Fruit fly (Drosophila melanogaster) whole organism, pupa: ENCODE measurements around the gene CG17110.

Experiments used
- CG10348 ChIP-seq: fragments of 200-800 bp; sonication (Bioruptor generic); IDR thresholded peaks from 2 replicates; pipeline ENCODE4 v1.3.6; 2022; ENCODE audit warnings: missing biosample characterization, missing genetic modification characterization
- CG12605 ChIP-seq: fragments of 200-800 bp; sonication (Bioruptor generic); IDR thresholded peaks from 2 replicates; pipeline ENCODE4 v1.3.6; 2022; ENCODE audit warnings: missing biosample characterization, missing genetic modification characterization
- CG13204 ChIP-seq: fragments of 200-800 bp; sonication (Bioruptor generic); optimal IDR thresholded peaks from 2 replicates; lab custom pipeline; 2018; ENCODE audit warnings: missing biosample characterization, mild to moderate bottlenecking, missing genetic modification characterization, moderate library complexity
- CG14655 ChIP-seq: fragments of 200-800 bp; sonication (Bioruptor generic); optimal IDR thresholded peaks from 3 replicates; lab custom pipeline; 2017; ENCODE audit warnings: mild to moderate bottlenecking, missing biosample characterization, missing genetic modification reagents, missing genetic modification characterization
- CG15710 ChIP-seq: fragments of 200-800 bp; sonication (Bioruptor generic); optimal IDR thresholded peaks from 2 replicates; lab custom pipeline; 2018; ENCODE audit warnings: missing biosample characterization, mild to moderate bottlenecking, missing genetic modification characterization, moderate library complexity
- CG17806 ChIP-seq: fragments of 200-800 bp; sonication (Bioruptor generic); optimal IDR thresholded peaks from 2 replicates; lab custom pipeline; 2018; ENCODE audit warnings: missing biosample characterization, mild to moderate bottlenecking, missing genetic modification characterization, moderate library complexity
- CG32121 ChIP-seq: fragments of 200-800 bp; sonication (Bioruptor generic); IDR thresholded peaks from 2 replicates; pipeline ENCODE4 v1.3.6; 2022; ENCODE audit warnings: missing biosample characterization, missing genetic modification characterization
- CG34367 ChIP-seq: fragments of 200-800 bp; sonication (Bioruptor generic); optimal IDR thresholded peaks from 2 replicates; lab custom pipeline; 2018; ENCODE audit warnings: missing biosample characterization, mild to moderate bottlenecking, missing genetic modification characterization
- CG4496 ChIP-seq: fragments of 200-800 bp; sonication (Bioruptor generic); IDR thresholded peaks from 3 replicates; pipeline ENCODE4 v1.3.6; 2022; ENCODE audit warnings: missing biosample characterization, missing genetic modification characterization
- CG8159 ChIP-seq: fragments of 200-800 bp; sonication (Bioruptor generic); optimal IDR thresholded peaks from 3 replicates; lab custom pipeline; 2018; ENCODE audit warnings: missing biosample characterization, mild to moderate bottlenecking, missing genetic modification characterization, moderate library complexity
- CG8301 ChIP-seq: fragments of 200-800 bp; sonication (Bioruptor generic); optimal IDR thresholded peaks from 2 replicates; lab custom pipeline; 2018; ENCODE audit warnings: missing biosample characterization, mild to moderate bottlenecking, missing genetic modification characterization
- CG9948 ChIP-seq: fragments of 200-800 bp; sonication (Bioruptor generic); optimal IDR thresholded peaks from 2 replicates; lab custom pipeline; 2018; ENCODE audit warnings: missing biosample characterization, mild to moderate bottlenecking, missing genetic modification characterization, moderate library complexity
- D1 ChIP-seq: fragments of 200-800 bp; sonication (Bioruptor generic); optimal IDR thresholded peaks from 2 replicates; lab custom pipeline; 2018; ENCODE audit warnings: missing biosample characterization, mild to moderate bottlenecking, missing genetic modification characterization, moderate library complexity
- EcR ChIP-seq: fragments of 200-800 bp; sonication (Bioruptor generic); optimal IDR thresholded peaks from 3 replicates; lab custom pipeline; 2019; ENCODE audit warnings: missing biosample characterization, missing genetic modification characterization, mild to moderate bottlenecking, moderate library complexity, missing genetic modification reagents
- Ets98B ChIP-seq: fragments of 200-800 bp; sonication (Bioruptor generic); IDR thresholded peaks from 2 replicates; pipeline ENCODE4 v1.3.6; 2022; ENCODE audit warnings: missing biosample characterization, missing genetic modification characterization
- Pif1A ChIP-seq: fragments of 200-800 bp; sonication (Bioruptor generic); optimal IDR thresholded peaks from 3 replicates; lab custom pipeline; 2016; ENCODE audit warnings: missing biosample characterization, missing genetic modification characterization
- Pif1B ChIP-seq: fragments of 200-800 bp; sonication (Bioruptor generic); optimal IDR thresholded peaks from 3 replicates; lab custom pipeline; 2016; ENCODE audit warnings: missing biosample characterization, missing genetic modification characterization
- Snoo ChIP-seq: fragments of 200-800 bp; sonication (Bioruptor generic); optimal IDR thresholded peaks from 3 replicates; lab custom pipeline; 2017; ENCODE audit warnings: missing biosample characterization, mild to moderate bottlenecking, missing genetic modification characterization, inconsistent platforms
- fd96Ca ChIP-seq: fragments of 200-800 bp; sonication (Bioruptor generic); IDR thresholded peaks from 3 replicates; pipeline ENCODE4 v1.3.6; 2022; ENCODE audit warnings: missing biosample characterization, missing genetic modification characterization
- gl ChIP-seq: fragments of 200-800 bp; sonication (Bioruptor generic); optimal IDR thresholded peaks from 2 replicates; lab custom pipeline; 2018; ENCODE audit warnings: missing biosample characterization, mild to moderate bottlenecking, missing genetic modification characterization
- rn ChIP-seq: fragments of 200-800 bp; sonication (Bioruptor generic); IDR thresholded peaks from 2 replicates; pipeline ENCODE4 v1.3.6; 2022; ENCODE audit warnings: missing biosample characterization, missing genetic modification characterization

The CG17110 gene

DNA sequence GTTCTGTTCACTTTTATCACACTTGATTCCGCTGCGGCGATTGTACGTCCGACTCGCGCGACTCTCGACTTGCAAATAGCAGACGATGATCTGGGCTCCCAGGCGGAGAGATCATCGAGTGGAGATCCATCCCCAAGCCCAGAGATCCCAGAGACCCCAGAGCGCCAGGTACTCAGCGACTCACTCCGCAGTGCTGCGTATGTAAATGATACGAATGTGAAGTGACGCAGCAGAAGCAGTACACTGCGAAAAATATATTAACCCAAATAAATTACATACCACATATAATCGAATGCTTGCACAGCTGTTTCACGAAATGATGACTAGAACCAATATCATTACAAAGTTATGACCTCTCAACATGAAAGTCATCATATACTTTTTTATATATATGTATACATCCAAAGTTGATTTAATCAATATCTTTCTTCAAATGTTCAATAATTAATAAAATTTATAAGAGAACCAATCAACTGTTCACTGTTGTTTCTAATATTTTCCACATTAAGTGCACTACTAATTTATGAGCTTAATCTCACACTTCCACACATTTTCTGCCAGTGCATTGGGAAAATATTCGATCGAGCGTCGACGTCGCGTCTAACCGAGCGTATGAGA is 24.2 kb upstream of the CG17110 start, which contains the start of gene CG17111:
CG17111 (minus strand) TSS at position 51 of the 618 bp plus-strand sequence.
- no peak for TF ChIP-seq Snoo
- TF ChIP-seq CG8301 (tag; lab: Kevin White, UChicago), result no peak
- TF ChIP-seq CG10348 (GFP tag; lab: Robert Waterston, UW), result no peak

DNA sequence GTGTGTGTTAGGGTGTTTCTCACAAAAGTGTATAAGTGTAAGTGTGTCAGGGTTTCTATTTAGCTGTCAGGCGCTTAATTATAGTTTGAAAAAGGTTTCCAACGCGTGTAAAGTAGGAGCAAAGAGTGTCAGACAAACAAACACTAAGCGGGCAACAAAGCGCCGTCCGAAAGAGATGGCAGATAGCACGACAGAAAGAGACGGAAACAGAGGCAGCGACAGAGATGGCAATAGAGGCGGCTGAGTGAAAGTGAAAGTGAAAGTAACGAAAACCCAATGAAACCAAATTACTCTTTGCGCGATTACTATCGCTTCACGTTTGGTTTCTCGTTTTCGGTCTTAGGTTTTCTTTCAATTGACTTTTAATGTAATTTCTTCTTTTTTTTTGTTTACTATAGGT is 17.0 kb upstream of the CG17110 start:
- TF ChIP-seq Ets98B, result no peak

DNA sequence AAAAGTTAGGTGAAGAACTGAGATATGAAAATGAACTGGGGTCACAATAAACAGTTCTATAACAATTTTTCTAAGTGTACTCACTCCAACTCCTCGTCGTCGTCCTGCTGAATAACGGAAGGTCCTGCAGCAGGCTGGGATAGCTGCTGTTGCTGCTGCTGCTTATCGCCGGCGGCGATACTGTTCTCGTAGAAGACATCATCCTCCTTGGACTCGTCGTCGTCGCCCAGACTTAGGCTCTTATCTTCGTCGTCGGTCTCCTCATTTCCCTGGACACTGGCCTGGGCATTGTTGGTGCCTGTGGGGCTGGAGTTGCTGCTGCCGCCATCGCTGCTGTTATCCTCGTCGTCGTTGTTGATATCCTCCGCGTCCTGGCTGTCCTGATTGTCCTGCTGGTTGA is 10.3 kb upstream of the CG17110 start:
- TF ChIP-seq CG4496 (GFP tag; lab: Robert Waterston, UW), result no peak
- no peak for TF ChIP-seq gl (tag; lab: Kevin White, UChicago)
- no peak for TF ChIP-seq Snoo
- no peak for TF ChIP-seq CG13204 (GFP tag; lab: Kevin White, UChicago)
- no peak for TF ChIP-seq CG17806 (tag; lab: Kevin White, UChicago)
- no peak for TF ChIP-seq CG9948
- TF ChIP-seq CG34367 (tag; lab: Kevin White, UChicago), result no peak
- TF ChIP-seq CG32121 (GFP tag; lab: Robert Waterston, UW), result no peak
- TF ChIP-seq Ets98B, result no peak
- no peak for TF ChIP-seq CG8159 (tag; lab: Kevin White, UChicago)
- no peak for TF ChIP-seq Pif1A (GFP tag; lab: Kevin White, UChicago)
- no peak for TF ChIP-seq fd96Ca (GFP tag; lab: Robert Waterston, UW)
- no peak for TF ChIP-seq rn (GFP tag; lab: Robert Waterston, UW)
- no peak for TF ChIP-seq CG14655 (GFP tag; lab: Kevin White, UChicago)
- no peak for TF ChIP-seq EcR (GFP tag; lab: Kevin White, UChicago)
- no peak for TF ChIP-seq D1 (tag; lab: Kevin White, UChicago)

DNA sequence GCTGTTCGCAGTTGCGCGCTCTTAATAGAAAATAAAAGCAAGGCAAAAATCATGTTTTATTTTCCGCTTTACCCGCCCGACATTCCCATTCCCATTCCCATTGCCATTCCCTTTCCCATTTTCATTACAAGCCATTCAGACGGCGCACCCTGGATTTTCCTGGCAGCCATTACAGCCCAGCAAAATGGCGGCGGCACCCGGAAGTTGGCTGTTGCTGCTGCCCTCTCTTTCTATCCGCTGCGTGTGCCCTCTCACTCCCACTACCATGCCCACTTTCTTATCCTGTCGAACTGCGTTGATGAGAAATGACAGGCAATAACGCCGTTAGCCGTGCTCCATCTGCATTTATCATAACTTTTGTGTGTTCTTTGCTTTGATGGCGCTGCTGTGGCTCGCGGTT is 3.3 kb upstream of the CG17110 start:
- TF ChIP-seq CG8301 (tag; lab: Kevin White, UChicago) (no peak), CG12605 (GFP tag; lab: Robert Waterston, UW) (no peak), rn (GFP tag; lab: Robert Waterston, UW) (no peak), D1 (tag; lab: Kevin White, UChicago) (no peak), CG10348 (GFP tag; lab: Robert Waterston, UW) (no peak), gl (tag; lab: Kevin White, UChicago) (no peak)

DNA sequence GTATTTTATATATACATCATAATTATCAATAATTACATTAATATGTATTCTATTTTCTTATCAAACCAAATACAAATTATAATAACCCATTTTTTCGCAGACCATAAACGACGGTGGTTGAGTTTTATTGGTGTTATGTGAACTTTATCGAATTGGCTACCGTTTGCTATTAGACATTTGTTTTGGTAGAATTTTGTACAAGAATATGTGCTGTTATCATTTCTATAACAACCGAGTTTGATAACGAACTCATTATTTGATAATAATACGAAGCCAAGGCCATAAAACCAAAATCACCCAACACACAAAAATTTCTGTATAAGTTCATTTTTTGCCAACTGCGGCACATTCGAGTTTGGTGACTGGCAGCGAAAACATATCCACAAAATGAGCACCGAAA is 3.8 kb downstream of the CG17110 start, which contains the start of gene CG17109:
CG17109 (plus strand) TSS at position 345 of the 400 bp plus-strand sequence.
- TF ChIP-seq D1 (tag; lab: Kevin White, UChicago) (no peak), CG8159 (tag; lab: Kevin White, UChicago) (no peak), CG4496 (GFP tag; lab: Robert Waterston, UW) (no peak), CG9948 (no peak), fd96Ca (GFP tag; lab: Robert Waterston, UW) (no peak), EcR (GFP tag; lab: Kevin White, UChicago) (no peak), CG17806 (tag; lab: Kevin White, UChicago) (no peak), CG32121 (GFP tag; lab: Robert Waterston, UW) (no peak), Ets98B (no peak), Snoo (no peak), CG8301 (tag; lab: Kevin White, UChicago) (no peak), rn (GFP tag; lab: Robert Waterston, UW) (no peak), CG12605 (GFP tag; lab: Robert Waterston, UW) (no peak), CG15710 (tag; lab: Kevin White, UChicago) (no peak), Pif1A (GFP tag; lab: Kevin White, UChicago) (no peak), gl (tag; lab: Kevin White, UChicago) (no peak)

DNA sequence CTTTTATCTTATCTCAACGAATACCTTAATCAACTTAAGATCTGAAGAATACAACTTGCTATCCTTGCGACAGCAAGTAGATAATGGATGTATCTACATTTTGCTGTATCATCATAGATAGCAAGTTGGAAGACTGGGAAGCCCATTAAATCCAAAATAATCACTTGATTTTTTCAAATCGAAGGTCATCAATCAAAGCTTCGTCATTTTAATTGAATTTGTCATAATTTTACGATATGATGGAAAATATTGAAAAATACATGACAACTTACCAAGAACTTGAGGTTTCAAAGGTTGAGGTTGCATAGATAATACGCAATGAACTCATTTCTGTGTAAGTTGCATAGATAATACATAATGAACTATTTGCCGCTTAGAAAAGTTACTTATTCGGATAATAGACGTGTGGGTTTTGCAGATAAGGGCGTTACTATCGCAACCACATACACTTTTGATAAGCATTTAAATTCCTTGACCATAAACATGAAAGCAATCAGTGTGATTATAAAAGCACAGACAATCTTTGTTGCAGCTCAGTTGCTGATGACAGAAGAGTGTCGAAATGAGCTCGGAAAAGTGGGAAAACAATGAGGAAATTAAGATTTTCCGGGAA is 5.8 kb downstream of the CG17110 start, which contains the start of gene CG6733:
CG6733 (plus strand) TSS at position 532 of the 613 bp plus-strand sequence.
- no peak for TF ChIP-seq Pif1A (GFP tag; lab: Kevin White, UChicago)
- TF ChIP-seq EcR (GFP tag; lab: Kevin White, UChicago), result no peak
- no peak for TF ChIP-seq fd96Ca (GFP tag; lab: Robert Waterston, UW)
- TF ChIP-seq gl (tag; lab: Kevin White, UChicago), result no peak
- no peak for TF ChIP-seq CG13204 (GFP tag; lab: Kevin White, UChicago)
- no peak for TF ChIP-seq CG14655 (GFP tag; lab: Kevin White, UChicago)
- no peak for TF ChIP-seq D1 (tag; lab: Kevin White, UChicago)
- no peak for TF ChIP-seq rn (GFP tag; lab: Robert Waterston, UW)
- TF ChIP-seq Snoo, result no peak
- TF ChIP-seq CG34367 (tag; lab: Kevin White, UChicago), result no peak
- TF ChIP-seq CG17806 (tag; lab: Kevin White, UChicago), result no peak
- no peak for TF ChIP-seq Ets98B
- no peak for TF ChIP-seq Pif1B
- no peak for TF ChIP-seq CG12605 (GFP tag; lab: Robert Waterston, UW)
- no peak for TF ChIP-seq CG10348 (GFP tag; lab: Robert Waterston, UW)
- no peak for TF ChIP-seq CG4496 (GFP tag; lab: Robert Waterston, UW)
- TF ChIP-seq CG8301 (tag; lab: Kevin White, UChicago), result no peak
